Worm (Caenorhabditis elegans): ENCODE results near the gene T23E7.2.

T23E7.2 gene

ce11 chrX:17670379-17671077, at the start of gene T23E7.2:
T23E7.2 (plus strand) TSS chrX:17671027.
- TF ChIP-seq pes-1 (GFP tag; IDR thresholded peaks at IDR 0.05) (no peak), tbx-11 (GFP tag; IDR thresholded peaks at IDR 0.05) (no peak)

DNA sequence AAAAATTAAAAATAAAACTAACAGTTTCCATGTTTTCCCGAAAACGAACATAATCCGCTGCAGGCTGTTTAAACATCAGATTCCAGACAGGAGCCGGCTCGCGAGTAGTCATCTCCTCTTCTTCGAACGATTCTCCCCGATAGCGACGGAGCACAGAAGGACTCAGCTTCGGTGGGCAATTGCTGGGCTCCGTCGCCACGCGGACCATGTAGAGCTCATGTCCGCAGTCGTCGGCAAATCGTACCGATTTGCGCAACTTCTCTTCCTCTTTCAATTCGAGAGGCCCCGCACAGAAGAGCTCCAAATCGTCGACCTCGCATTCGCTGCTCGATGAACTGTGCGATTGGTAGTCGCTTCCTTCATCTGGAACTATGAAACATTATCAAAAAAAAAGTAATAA, 45.6 kb upstream of the T23E7.2 start:
- TF ChIP-seq ceh-36 (tag; optimal IDR thresholded peaks at IDR 0.05) (no peak), scrt-1 (GFP tag; IDR thresholded peaks at IDR 0.05) (no peak), F13C5.2 (tag; optimal IDR thresholded peaks at IDR 0.05) (no peak), aly-1 (tag; optimal IDR thresholded peaks at IDR 0.05) (no peak), tbx-11 (GFP tag; IDR thresholded peaks at IDR 0.05) (no peak)

DNA sequence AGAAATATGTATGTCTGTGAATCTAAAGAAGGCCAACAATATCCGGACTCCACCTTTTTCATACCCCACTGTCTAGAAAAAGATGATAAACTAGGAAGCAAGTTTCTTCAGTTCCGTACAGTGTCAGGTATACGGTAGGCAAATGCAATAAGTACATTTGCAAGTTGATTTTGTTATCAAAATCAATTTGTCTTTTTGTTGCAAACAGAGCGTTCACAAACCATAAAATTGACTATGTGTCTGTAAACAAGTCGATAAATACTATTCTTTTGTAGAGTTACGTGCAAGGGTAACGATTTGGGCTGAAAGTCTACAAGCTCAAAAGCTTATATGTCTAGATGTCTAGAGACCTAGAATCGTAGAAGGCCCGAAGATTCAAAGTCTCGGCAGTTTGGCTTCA, 45.1 kb upstream of the T23E7.2 start:
- no peak for TF ChIP-seq hmg-4 (GFP tag; optimal IDR thresholded peaks at IDR 0.05)
- TF ChIP-seq sea-1 (GFP tag; conservative IDR thresholded peaks at IDR 0.05): no peak
- no peak for TF ChIP-seq B0310.2 (tag; optimal IDR thresholded peaks at IDR 0.05)
- no peak for TF ChIP-seq ets-7 (tag; optimal IDR thresholded peaks at IDR 0.05)
- no peak for TF ChIP-seq tra-4 (tag; optimal IDR thresholded peaks at IDR 0.05)
- TF ChIP-seq ama-1 (optimal IDR thresholded peaks at IDR 0.05): no peak
- TF ChIP-seq tbx-37 (GFP tag; conservative IDR thresholded peaks at IDR 0.05): no peak
- TF ChIP-seq aly-1 (tag; optimal IDR thresholded peaks at IDR 0.05): no peak
- TF ChIP-seq tbx-11 (GFP tag; IDR thresholded peaks at IDR 0.05): no peak
- TF ChIP-seq ceh-36 (tag; optimal IDR thresholded peaks at IDR 0.05): no peak
- TF ChIP-seq hmbx-1 (tag; optimal IDR thresholded peaks at IDR 0.05): no peak
- TF ChIP-seq flt-1 (GFP tag; IDR thresholded peaks at IDR 0.05): no peak
- no peak for TF ChIP-seq scrt-1 (GFP tag; IDR thresholded peaks at IDR 0.05)
- no peak for TF ChIP-seq F13C5.2 (tag; optimal IDR thresholded peaks at IDR 0.05)

- TF ChIP-seq ceh-13 (GFP tag; optimal IDR thresholded peaks at IDR 0.05) (no peak), hnd-1 (tag; optimal IDR thresholded peaks at IDR 0.05) (no peak), ets-7 (tag; optimal IDR thresholded peaks at IDR 0.05) (no peak), B0310.2 (tag; optimal IDR thresholded peaks at IDR 0.05) (no peak), flt-1 (GFP tag; IDR thresholded peaks at IDR 0.05) (no peak), hmbx-1 (tag; optimal IDR thresholded peaks at IDR 0.05) (no peak), tra-4 (tag; optimal IDR thresholded peaks at IDR 0.05) (no peak)
These were observed 44.2 kb upstream of the T23E7.2 start for ce11 chrX:17626599-17626998.

- TF ChIP-seq sea-1 (GFP tag; conservative IDR thresholded peaks at IDR 0.05) (no peak), pes-1 (GFP tag; IDR thresholded peaks at IDR 0.05) (no peak), B0310.2 (tag; optimal IDR thresholded peaks at IDR 0.05) (no peak)
These were observed 43.4 kb upstream of the T23E7.2 start for ce11 chrX:17627382-17627781.

ce11 chrX:17627923-17628322, 42.9 kb upstream of the T23E7.2 start:
- TF ChIP-seq sea-1 (GFP tag; conservative IDR thresholded peaks at IDR 0.05) (no peak), hmg-4 (GFP tag; optimal IDR thresholded peaks at IDR 0.05) (no peak), ceh-36 (tag; optimal IDR thresholded peaks at IDR 0.05) (no peak), ets-7 (tag; optimal IDR thresholded peaks at IDR 0.05) (no peak), pes-1 (GFP tag; IDR thresholded peaks at IDR 0.05) (no peak), hmbx-1 (tag; optimal IDR thresholded peaks at IDR 0.05) (no peak), flt-1 (GFP tag; IDR thresholded peaks at IDR 0.05) (no peak), ceh-13 (GFP tag; optimal IDR thresholded peaks at IDR 0.05) (no peak), aly-1 (tag; optimal IDR thresholded peaks at IDR 0.05) (no peak), F13C5.2 (tag; optimal IDR thresholded peaks at IDR 0.05) (no peak), scrt-1 (GFP tag; IDR thresholded peaks at IDR 0.05) (no peak), ama-1 (optimal IDR thresholded peaks at IDR 0.05) (no peak), hnd-1 (tag; optimal IDR thresholded peaks at IDR 0.05) (no peak), tbx-11 (GFP tag; IDR thresholded peaks at IDR 0.05) (no peak), tbx-37 (GFP tag; conservative IDR thresholded peaks at IDR 0.05) (no peak)

ce11 chrX:17628345-17628744, 42.5 kb upstream of the T23E7.2 start:
- no peak for TF ChIP-seq ama-1 (optimal IDR thresholded peaks at IDR 0.05)
- no peak for TF ChIP-seq hmg-4 (GFP tag; optimal IDR thresholded peaks at IDR 0.05)
- TF ChIP-seq hnd-1 (tag; optimal IDR thresholded peaks at IDR 0.05): no peak
- no peak for TF ChIP-seq aly-1 (tag; optimal IDR thresholded peaks at IDR 0.05)
- no peak for TF ChIP-seq ets-7 (tag; optimal IDR thresholded peaks at IDR 0.05)

- TF ChIP-seq hmg-4 (GFP tag; optimal IDR thresholded peaks at IDR 0.05) (peak; percentile 32), aly-1 (tag; optimal IDR thresholded peaks at IDR 0.05) (no peak), hnd-1 (tag; optimal IDR thresholded peaks at IDR 0.05) (no peak), scrt-1 (GFP tag; IDR thresholded peaks at IDR 0.05) (no peak)
These were observed 39.9 kb upstream of the T23E7.2 start for ce11 chrX:17630888-17631287.

- no peak for TF ChIP-seq tbx-11 (GFP tag; IDR thresholded peaks at IDR 0.05)
- no peak for TF ChIP-seq scrt-1 (GFP tag; IDR thresholded peaks at IDR 0.05)
- TF ChIP-seq ama-1 (optimal IDR thresholded peaks at IDR 0.05): no peak
- TF ChIP-seq hmg-4 (GFP tag; optimal IDR thresholded peaks at IDR 0.05): no peak
- no peak for TF ChIP-seq tbx-37 (GFP tag; conservative IDR thresholded peaks at IDR 0.05)
- TF ChIP-seq F13C5.2 (tag; optimal IDR thresholded peaks at IDR 0.05): no peak
- no peak for TF ChIP-seq ceh-36 (tag; optimal IDR thresholded peaks at IDR 0.05)
- TF ChIP-seq hmbx-1 (tag; optimal IDR thresholded peaks at IDR 0.05): no peak
- no peak for TF ChIP-seq aly-1 (tag; optimal IDR thresholded peaks at IDR 0.05)
- no peak for TF ChIP-seq tra-4 (tag; optimal IDR thresholded peaks at IDR 0.05)
- no peak for TF ChIP-seq B0310.2 (tag; optimal IDR thresholded peaks at IDR 0.05)
- TF ChIP-seq hnd-1 (tag; optimal IDR thresholded peaks at IDR 0.05): no peak
- no peak for TF ChIP-seq pes-1 (GFP tag; IDR thresholded peaks at IDR 0.05)
- TF ChIP-seq sea-1 (GFP tag; conservative IDR thresholded peaks at IDR 0.05): no peak
- TF ChIP-seq ceh-13 (GFP tag; optimal IDR thresholded peaks at IDR 0.05): no peak
- TF ChIP-seq flt-1 (GFP tag; IDR thresholded peaks at IDR 0.05): no peak
- no peak for TF ChIP-seq ets-7 (tag; optimal IDR thresholded peaks at IDR 0.05)
These were observed 39.1 kb upstream of the T23E7.2 start for ce11 chrX:17631703-17632102.

Measured in whole organism, early embryonic.